Worm (Caenorhabditis elegans) whole organism, midembryonic: ENCODE measurements around the gene ent-3.

Source experiments
- cog-1 ChIP-seq: sonication (generic microtip); optimal IDR thresholded peaks from 2 replicates; lab custom pipeline; 2016; ENCODE audit warnings: missing genetic modification characterization, missing compliant biosample characterization
- klf-2 ChIP-seq: fragments of 200-800 bp; sonication (Bioruptor generic); conservative IDR thresholded peaks from 2 replicates; pipeline ENCODE4 v1.3.6; 2022; ENCODE audit warnings: missing genetic modification reagents, missing genetic modification characterization, missing compliant biosample characterization
- ref-1 ChIP-seq: fragments of 200-800 bp; sonication (Bioruptor generic); conservative IDR thresholded peaks from 2 replicates; pipeline ENCODE4 v1.3.6; 2022; ENCODE audit warnings: missing genetic modification reagents, missing genetic modification characterization, missing compliant biosample characterization
- ztf-23 ChIP-seq: fragments of 200-800 bp; sonication (Bioruptor generic); IDR thresholded peaks from 2 replicates; pipeline ENCODE4 v1.3.6; 2022; ENCODE audit warnings: missing genetic modification reagents, missing genetic modification characterization, missing compliant biosample characterization
- ztf-29 ChIP-seq: fragments of 200-800 bp; sonication (Bioruptor generic); IDR thresholded peaks from 2 replicates; pipeline ENCODE4 v1.3.6; 2022; ENCODE audit warnings: missing genetic modification reagents, missing genetic modification characterization, missing compliant biosample characterization

- TF ChIP-seq ztf-23 (GFP tag; lab: Robert Waterston, UW): no peak
- TF ChIP-seq cog-1 (tag; lab: Kevin White, UChicago): no peak
- TF ChIP-seq klf-2 (GFP tag; lab: Robert Waterston, UW): no peak
- no peak for TF ChIP-seq ztf-29 (GFP tag; lab: Robert Waterston, UW)
- TF ChIP-seq ref-1: no peak
These were observed 8.1 kb upstream of the ent-3 start, which contains the start of gene sre-7 for ce11 chrV:14243904-14244303.
